Worm (Caenorhabditis elegans) whole organism, L3 larva: Measurements from ENCODE around the gene ZC404.16.

Source experiments
- ceh-82 ChIP-seq: fragments of 150-350 bp; optimal IDR thresholded peaks from 2 replicates; lab custom pipeline; 2014; ENCODE audit warnings: missing biosample characterization, missing genetic modification characterization
- elt-2 ChIP-seq: sonication (generic microtip); optimal IDR thresholded peaks from 2 replicates; lab custom pipeline; 2016; ENCODE audit warnings: missing genetic modification reagents, mild to moderate bottlenecking, missing genetic modification characterization, missing compliant biosample characterization
- eor-1 ChIP-seq, 2 experiments: fragments of 150-350 bp; optimal IDR thresholded peaks; 2 replicates each; lab custom pipeline; 2014 to 2018; ENCODE audit warnings: missing biosample characterization in 2 of 2, missing genetic modification characterization in 2 of 2
- fkh-10 ChIP-seq: sonication (generic microtip); optimal IDR thresholded peaks from 2 replicates; lab custom pipeline; 2017; ENCODE audit warnings: missing biosample characterization, missing genetic modification reagents, missing genetic modification characterization
- nfya-1 ChIP-seq: sonication (generic microtip); optimal IDR thresholded peaks from 2 replicates; lab custom pipeline; 2017; ENCODE audit warnings: missing genetic modification characterization, mild to moderate bottlenecking, missing compliant biosample characterization, antibody characterized with exemption, moderate library complexity; ENCODE audit not compliant: insufficient read depth
- nhr-237 ChIP-seq: fragments of 150-350 bp; optimal IDR thresholded peaks from 2 replicates; lab custom pipeline; 2014; ENCODE audit warnings: missing biosample characterization, missing genetic modification characterization
- nhr-76 ChIP-seq: fragments of 150-350 bp; sonication (generic microtip); optimal IDR thresholded peaks from 5 replicates; lab custom pipeline; 2014; ENCODE audit warnings: missing biosample characterization, missing genetic modification characterization
- pha-4 ChIP-seq: fragments of 150-350 bp; optimal IDR thresholded peaks from 2 replicates; lab custom pipeline; 2014; ENCODE audit warnings: missing biosample characterization, missing genetic modification reagents, missing genetic modification characterization
- pqm-1 ChIP-seq: fragments of 150-350 bp; optimal IDR thresholded peaks from 2 replicates; lab custom pipeline; 2017; ENCODE audit warnings: missing biosample characterization, missing genetic modification characterization, inconsistent platforms
- ztf-11 ChIP-seq: fragments of 150-350 bp; optimal IDR thresholded peaks from 2 replicates; lab custom pipeline; 2014; ENCODE audit warnings: missing biosample characterization, missing genetic modification characterization
- ztf-4 ChIP-seq: fragments of 150-350 bp; optimal IDR thresholded peaks from 2 replicates; lab custom pipeline; 2014; ENCODE audit warnings: missing biosample characterization, missing genetic modification characterization

DNA sequence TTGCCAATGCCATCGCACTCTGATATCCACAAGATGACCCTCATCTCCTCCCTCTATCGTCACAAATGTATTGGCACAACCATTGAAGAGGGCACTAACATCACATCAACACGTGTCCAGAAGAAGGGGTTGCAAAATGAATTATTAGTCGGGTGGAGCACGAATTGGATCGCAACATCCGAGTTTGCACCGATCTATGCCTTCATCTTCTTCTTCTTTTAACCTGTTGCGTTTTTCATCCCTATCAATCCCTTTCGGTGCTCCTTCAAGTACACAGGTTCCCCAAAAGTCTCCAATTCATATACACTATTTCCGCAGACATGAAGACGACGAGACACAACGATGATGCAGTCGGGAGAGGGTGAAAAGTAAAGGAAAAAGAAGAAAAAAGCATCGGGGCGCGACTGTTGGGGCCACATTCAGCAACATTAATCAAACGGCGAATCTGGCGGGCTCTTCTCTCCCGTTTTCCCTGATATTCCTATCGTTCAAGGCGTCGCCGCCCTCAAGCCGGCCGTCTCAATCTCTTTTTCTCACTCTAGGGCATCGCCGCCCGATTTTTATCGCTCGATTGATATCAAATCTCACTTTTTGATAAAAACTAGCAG lies 22.0 kb downstream of the ZC404.16 start:
- TF ChIP-seq elt-2 (tag; lab: Kevin White, UChicago) (no peak), pqm-1 (tag; lab: Kevin White, UChicago) (no peak), ztf-4 (tag; lab: Kevin White, UChicago) (no peak), fkh-10 (no peak), eor-1 (tag; optimal IDR thresholded peaks at IDR 0.05; lab: Kevin White, UChicago) (no peak), ztf-11 (tag; lab: Kevin White, UChicago) (no peak), nfya-1 (tag; lab: Kevin White, UChicago) (no peak), nhr-76 (tag; lab: Kevin White, UChicago) (no peak), nhr-237 (tag; lab: Kevin White, UChicago) (no peak), pha-4 (tag; lab: Kevin White, UChicago) (no peak), ceh-82 (tag; lab: Kevin White, UChicago) (no peak)
